Worm (Caenorhabditis elegans) whole organism, L1 larva: ENCODE measurements around the gene gck-1.

Source experiments
- aly-2 ChIP-seq: fragments of 150-350 bp; optimal IDR thresholded peaks from 2 replicates; lab custom pipeline; 2014; ENCODE audit warnings: missing biosample characterization, missing genetic modification characterization
- fkh-4 ChIP-seq: sonication (generic microtip); optimal IDR thresholded peaks from 2 replicates; lab custom pipeline; 2016; ENCODE audit warnings: missing compliant biosample characterization, missing genetic modification characterization, borderline replicate concordance
- isw-1 ChIP-seq: fragments of 200-800 bp; sonication (Bioruptor generic); IDR thresholded peaks from 2 replicates; pipeline ENCODE4 v1.3.6; 2022; ENCODE audit warnings: missing genetic modification characterization, missing compliant biosample characterization
- jun-1 ChIP-seq: fragments of 150-350 bp; optimal IDR thresholded peaks from 2 replicates; lab custom pipeline; 2014; ENCODE audit warnings: missing biosample characterization, missing genetic modification reagents, missing genetic modification characterization
- lin-35 ChIP-seq, 2 experiments: fragments of 150-350 bp; optimal IDR thresholded peaks; 2 replicates each; lab custom pipeline; 2014; ENCODE audit warnings: missing biosample characterization in 2 of 2, missing genetic modification characterization in 2 of 2, missing genetic modification reagents in 2 of 2
- nhr-12 ChIP-seq: sonication (generic microtip); optimal IDR thresholded peaks from 2 replicates; lab custom pipeline; 2017; ENCODE audit warnings: missing biosample characterization, missing genetic modification characterization
- unc-62 ChIP-seq: fragments of 150-350 bp; optimal IDR thresholded peaks from 2 replicates; lab custom pipeline; 2014; ENCODE audit warnings: missing biosample characterization, missing genetic modification reagents, missing genetic modification characterization
- ztf-11 ChIP-seq, 2 experiments: sonication (generic microtip); optimal IDR thresholded peaks; 2 replicates each; lab custom pipeline; 2016 to 2017; ENCODE audit warnings: missing genetic modification characterization in 2 of 2, missing biosample characterization in 1 of 2, missing compliant biosample characterization in 1 of 2

- TF ChIP-seq fkh-4 (no peak), lin-35 (GFP tag; optimal IDR thresholded peaks at IDR 0.05; lab: Kevin White, UChicago) (peak; percentile 52 to 73), nhr-12 (tag; lab: Kevin White, UChicago) (no peak), isw-1 (GFP tag; lab: Robert Waterston, UW) (peak; percentile 9; the same call in 1 of the 2 replicates), aly-2 (tag; lab: Kevin White, UChicago) (no peak), unc-62 (GFP tag; lab: Kevin White, UChicago) (no peak), jun-1 (peak; percentile 54), ztf-11 (tag; optimal IDR thresholded peaks at IDR 0.05; lab: Kevin White, UChicago) (no peak)
These were observed 11.4 kb upstream of the gck-1 start, which contains the start of gene unc-23 for ce11 chrV:8936184-8936589.
